Fruit fly (Drosophila melanogaster) whole organism, embryonic: ENCODE data around the gene CG32187.

Source experiments
- CG10321 ChIP-seq: fragments of 200-800 bp; sonication (Bioruptor generic); IDR thresholded peaks from 2 replicates; pipeline ENCODE4 v1.3.6; 2022; ENCODE audit warnings: missing biosample characterization, missing genetic modification characterization
- CG11085 ChIP-seq: fragments of 200-800 bp; sonication (Bioruptor generic); IDR thresholded peaks from 2 replicates; pipeline ENCODE4 v1.3.6; 2022; ENCODE audit warnings: missing biosample characterization, missing genetic modification characterization
- CG11247 ChIP-seq: fragments of 200-800 bp; sonication (Bioruptor generic); IDR thresholded peaks from 2 replicates; pipeline ENCODE4 v1.3.6; 2022; ENCODE audit warnings: missing biosample characterization, missing genetic modification characterization
- CG12155 ChIP-seq: fragments of 200-800 bp; sonication (Bioruptor generic); optimal IDR thresholded peaks from 3 replicates; lab custom pipeline; 2016; ENCODE audit warnings: missing biosample characterization, missing genetic modification characterization
- CG1233 ChIP-seq: fragments of 200-800 bp; sonication (Bioruptor generic); optimal IDR thresholded peaks from 4 replicates; lab custom pipeline; 2018; ENCODE audit warnings: missing biosample characterization, mild to moderate bottlenecking, missing genetic modification characterization
- CG13287 ChIP-seq: fragments of 200-800 bp; sonication (Bioruptor generic); IDR thresholded peaks from 2 replicates; pipeline ENCODE4 v1.3.6; 2022; ENCODE audit warnings: missing biosample characterization, missing genetic modification characterization; ENCODE audit not compliant: partially characterized antibody
- CG15073 ChIP-seq: fragments of 200-800 bp; sonication (Bioruptor generic); optimal IDR thresholded peaks from 2 replicates; lab custom pipeline; 2016; ENCODE audit warnings: missing biosample characterization, missing genetic modification characterization
- CG15514 ChIP-seq: fragments of 200-800 bp; sonication (Bioruptor generic); optimal IDR thresholded peaks from 3 replicates; lab custom pipeline; 2017; ENCODE audit warnings: missing biosample characterization, missing genetic modification characterization, mild to moderate bottlenecking, moderate library complexity, missing genetic modification reagents
- CG15601 ChIP-seq: fragments of 200-800 bp; sonication (Bioruptor generic); optimal IDR thresholded peaks from 3 replicates; lab custom pipeline; 2019; ENCODE audit warnings: missing biosample characterization, mild to moderate bottlenecking, missing genetic modification characterization, moderate library complexity
- CG1647 ChIP-seq: fragments of 200-800 bp; sonication (Bioruptor generic); optimal IDR thresholded peaks from 3 replicates; lab custom pipeline; 2016; ENCODE audit warnings: missing biosample characterization, missing genetic modification characterization
- CG31365 ChIP-seq: fragments of 200-800 bp; sonication (Bioruptor generic); optimal IDR thresholded peaks from 2 replicates; lab custom pipeline; 2018; ENCODE audit warnings: missing biosample characterization, mild to moderate bottlenecking, missing genetic modification characterization
- CG3281 ChIP-seq: fragments of 200-800 bp; sonication (Bioruptor generic); optimal IDR thresholded peaks from 3 replicates; lab custom pipeline; 2017; ENCODE audit warnings: missing biosample characterization, mild to moderate bottlenecking, missing genetic modification characterization
- CG33557 ChIP-seq: fragments of 200-800 bp; sonication (Bioruptor generic); optimal IDR thresholded peaks from 2 replicates; lab custom pipeline; 2019; ENCODE audit warnings: missing biosample characterization, mild to moderate bottlenecking, missing genetic modification characterization, moderate library complexity
- CG3407 ChIP-seq: fragments of 200-800 bp; sonication (Bioruptor generic); optimal IDR thresholded peaks from 2 replicates; lab custom pipeline; 2018; ENCODE audit warnings: missing biosample characterization, mild to moderate bottlenecking, missing genetic modification characterization
- CG3838 ChIP-seq: fragments of 200-800 bp; sonication (Bioruptor generic); optimal IDR thresholded peaks from 3 replicates; lab custom pipeline; 2016; ENCODE audit warnings: missing biosample characterization, missing genetic modification characterization
- CG3995 ChIP-seq: fragments of 200-800 bp; sonication (Bioruptor generic); optimal IDR thresholded peaks from 3 replicates; lab custom pipeline; 2016; ENCODE audit warnings: missing biosample characterization, missing genetic modification characterization
- CG4424 ChIP-seq: fragments of 200-800 bp; sonication (Bioruptor generic); optimal IDR thresholded peaks from 3 replicates; lab custom pipeline; 2016; ENCODE audit warnings: missing biosample characterization, missing genetic modification characterization
- CG6272 ChIP-seq: fragments of 200-800 bp; sonication (Bioruptor generic); IDR thresholded peaks from 2 replicates; pipeline ENCODE4 v1.3.6; 2022; ENCODE audit warnings: missing biosample characterization, missing genetic modification characterization
- CG6854 ChIP-seq: fragments of 200-800 bp; sonication (Bioruptor generic); optimal IDR thresholded peaks from 3 replicates; lab custom pipeline; 2017; ENCODE audit warnings: missing biosample characterization, mild to moderate bottlenecking, missing genetic modification characterization
- CG8944 ChIP-seq: fragments of 200-800 bp; sonication (Bioruptor generic); optimal IDR thresholded peaks from 3 replicates; lab custom pipeline; 2016; ENCODE audit warnings: missing biosample characterization, missing genetic modification characterization
- CTCF ChIP-seq: fragments of 200-800 bp; sonication (Bioruptor generic); optimal IDR thresholded peaks from 2 replicates; lab custom pipeline; 2017; ENCODE audit warnings: missing biosample characterization, mild to moderate bottlenecking, missing genetic modification characterization, moderate library complexity
- CkIIα-i1 ChIP-seq: fragments of 200-800 bp; sonication (Bioruptor generic); IDR thresholded peaks from 2 replicates; pipeline ENCODE4 v1.3.6; 2022; ENCODE audit warnings: missing biosample characterization, missing genetic modification characterization
- CoRest ChIP-seq: fragments of 200-800 bp; sonication (Bioruptor generic); optimal IDR thresholded peaks from 3 replicates; lab custom pipeline; 2018; ENCODE audit warnings: missing biosample characterization, mild to moderate bottlenecking, missing genetic modification characterization, moderate library complexity
- CrebB ChIP-seq: fragments of 200-800 bp; sonication (Bioruptor generic); optimal IDR thresholded peaks from 3 replicates; lab custom pipeline; 2018; ENCODE audit warnings: missing biosample characterization, mild to moderate bottlenecking, missing genetic modification characterization
- Dip2 ChIP-seq: fragments of 200-800 bp; sonication (Bioruptor generic); IDR thresholded peaks from 2 replicates; pipeline ENCODE4 v1.3.6; 2022; ENCODE audit warnings: missing biosample characterization, missing genetic modification characterization
- Dip3 ChIP-seq: fragments of 200-800 bp; sonication (Bioruptor generic); optimal IDR thresholded peaks from 3 replicates; lab custom pipeline; 2016; ENCODE audit warnings: missing biosample characterization, missing genetic modification characterization
- E2f2 ChIP-seq: fragments of 200-800 bp; sonication (Bioruptor generic); IDR thresholded peaks from 2 replicates; pipeline ENCODE4 v1.3.6; 2022; ENCODE audit warnings: missing biosample characterization, missing genetic modification characterization
- Elba2 ChIP-seq: fragments of 200-800 bp; sonication (Bioruptor generic); optimal IDR thresholded peaks from 3 replicates; lab custom pipeline; 2016; ENCODE audit warnings: missing biosample characterization, missing genetic modification characterization
- Mad ChIP-seq: fragments of 200-800 bp; sonication (Bioruptor generic); optimal IDR thresholded peaks from 2 replicates; lab custom pipeline; 2016; ENCODE audit warnings: missing biosample characterization, missing genetic modification characterization
- Med ChIP-seq: fragments of 200-800 bp; sonication (Bioruptor generic); peaks from one replicate; lab custom pipeline; 2016; ENCODE audit warnings: missing biosample characterization, missing genetic modification characterization, mild to moderate bottlenecking, inconsistent platforms, moderate library complexity
- NK7.1 ChIP-seq: fragments of 200-800 bp; sonication (Bioruptor generic); optimal IDR thresholded peaks from 3 replicates; lab custom pipeline; 2016; ENCODE audit warnings: missing biosample characterization, missing genetic modification characterization
- Nf-YA ChIP-seq: fragments of 200-800 bp; sonication (Bioruptor generic); IDR thresholded peaks from 2 replicates; pipeline ENCODE4 v1.3.6; 2022; ENCODE audit warnings: missing biosample characterization, missing genetic modification characterization
- Side ChIP-seq: fragments of 200-800 bp; sonication (Bioruptor generic); optimal IDR thresholded peaks from 2 replicates; lab custom pipeline; 2016; ENCODE audit warnings: missing biosample characterization, missing genetic modification characterization
- Usf ChIP-seq: fragments of 200-800 bp; sonication (Bioruptor generic); optimal IDR thresholded peaks from 2 replicates; lab custom pipeline; 2017; ENCODE audit warnings: missing genotype, missing biosample characterization, missing genetic modification characterization
- btn ChIP-seq: fragments of 200-800 bp; sonication (Bioruptor generic); optimal IDR thresholded peaks from 2 replicates; lab custom pipeline; 2016; ENCODE audit warnings: missing biosample characterization, missing genetic modification characterization
- disco-r ChIP-seq: fragments of 200-800 bp; sonication (Bioruptor generic); optimal IDR thresholded peaks from 2 replicates; lab custom pipeline; 2016; ENCODE audit warnings: missing biosample characterization, missing genetic modification characterization
- ham ChIP-seq: fragments of 200-800 bp; sonication (Bioruptor generic); IDR thresholded peaks from 2 replicates; pipeline ENCODE4 v1.3.6; 2022; ENCODE audit warnings: missing biosample characterization, missing genetic modification characterization
- knrl ChIP-seq: fragments of 200-800 bp; sonication (Bioruptor generic); IDR thresholded peaks from 3 replicates; pipeline ENCODE4 v1.3.6; 2022; ENCODE audit warnings: missing biosample characterization, missing genetic modification characterization; ENCODE audit not compliant: partially characterized antibody
- nau ChIP-seq: fragments of 200-800 bp; sonication (Bioruptor generic); optimal IDR thresholded peaks from 3 replicates; lab custom pipeline; 2017; ENCODE audit warnings: missing biosample characterization, mild to moderate bottlenecking, missing genetic modification characterization, missing genetic modification reagents
- nerfin-2 ChIP-seq: fragments of 200-800 bp; sonication (Bioruptor generic); IDR thresholded peaks from 2 replicates; pipeline ENCODE4 v1.3.6; 2022; ENCODE audit warnings: missing biosample characterization, missing genetic modification characterization; ENCODE audit not compliant: partially characterized antibody
- phol ChIP-seq: fragments of 200-800 bp; sonication (Bioruptor generic); optimal IDR thresholded peaks from 3 replicates; lab custom pipeline; 2018; ENCODE audit warnings: missing biosample characterization, mild to moderate bottlenecking, missing genetic modification characterization, moderate library complexity
- prd ChIP-seq, 3 experiments: fragments of >200 bp in 2 of 3; fragments of 200-800 bp in 1 of 3; sonication (Bioruptor generic) in 1 of 3; optimal IDR thresholded peaks in 2 of 3; IDR thresholded peaks in 1 of 3; 2 replicates in 2 of 3; 3 replicates in 1 of 3; pipeline versions ENCODE4 v1.3.6 to Lab custom; 2017 to 2022; ENCODE audit warnings: missing biosample characterization in 1 of 3, missing genetic modification characterization in 1 of 3
- pzg ChIP-seq: fragments of 200-800 bp; sonication (Bioruptor generic); optimal IDR thresholded peaks from 3 replicates; lab custom pipeline; 2018; ENCODE audit warnings: missing biosample characterization, mild to moderate bottlenecking, missing genetic modification characterization, moderate library complexity
- ranshi ChIP-seq: fragments of 200-800 bp; sonication (Bioruptor generic); IDR thresholded peaks from 2 replicates; pipeline ENCODE4 v1.3.6; 2022; ENCODE audit warnings: missing biosample characterization, missing genetic modification characterization
- repo ChIP-seq: fragments of 200-800 bp; sonication (Bioruptor generic); optimal IDR thresholded peaks from 2 replicates; lab custom pipeline; 2016; ENCODE audit warnings: missing biosample characterization, missing genetic modification characterization
- run ChIP-seq: fragments of 200-800 bp; sonication (Bioruptor generic); optimal IDR thresholded peaks from 3 replicates; lab custom pipeline; 2018; ENCODE audit warnings: missing biosample characterization, mild to moderate bottlenecking, missing genetic modification characterization
- stwl ChIP-seq: fragments of 200-800 bp; sonication (Bioruptor generic); optimal IDR thresholded peaks from 3 replicates; lab custom pipeline; 2018; ENCODE audit warnings: missing biosample characterization, mild to moderate bottlenecking, missing genetic modification characterization, moderate library complexity
- wdn ChIP-seq: fragments of 200-800 bp; sonication (Bioruptor generic); IDR thresholded peaks from 2 replicates; pipeline ENCODE4 v1.3.6; 2022; ENCODE audit warnings: missing biosample characterization, missing genetic modification characterization
- zen ChIP-seq: fragments of 200-800 bp; sonication (Bioruptor generic); optimal IDR thresholded peaks from 3 replicates; lab custom pipeline; 2018; ENCODE audit warnings: missing biosample characterization, mild to moderate bottlenecking, missing genetic modification characterization, moderate library complexity

Gene CG32187

dm6 chr3L:17757156-17758083 is 48.7 kb downstream of the CG32187 start (continued):
- TF ChIP-seq CkIIα-i1 = no peak
- TF ChIP-seq Nf-YA (GFP tag; lab: Robert Waterston, UW) = no peak; the same call in 1 of the 2 replicates
- peak; percentile 45 for TF ChIP-seq Mad (GFP tag; lab: Kevin White, UChicago)
- TF ChIP-seq CG15073 (GFP tag; lab: Kevin White, UChicago) = no peak
- TF ChIP-seq CG33557 (GFP tag; lab: Kevin White, UChicago) = peak; percentile 90
- peak; percentile 69 for TF ChIP-seq CG1233 (GFP tag; lab: Kevin White, UChicago)
- no peak for TF ChIP-seq ham (GFP tag; lab: Robert Waterston, UW)
- TF ChIP-seq btn (GFP tag; lab: Kevin White, UChicago) = peak; percentile 40
- TF ChIP-seq CG12155 (GFP tag; lab: Kevin White, UChicago) = peak; percentile 31
- peak; percentile 38 for TF ChIP-seq disco-r (GFP tag; lab: Kevin White, UChicago)
- TF ChIP-seq CrebB (tag; lab: Kevin White, UChicago) = no peak
- TF ChIP-seq stwl (tag; lab: Kevin White, UChicago) = peak; percentile 21
- TF ChIP-seq Med (GFP tag; lab: Kevin White, UChicago) = peak; percentile 75
- TF ChIP-seq CG1647 (GFP tag; lab: Kevin White, UChicago) = peak; percentile 24
- no peak for TF ChIP-seq CG13287 (GFP tag; lab: Robert Waterston, UW)
- peak; percentile 52 for TF ChIP-seq CTCF (GFP tag; lab: Kevin White, UChicago)
- peak; percentile 49 for TF ChIP-seq CG6854
- peak; percentile 54 for TF ChIP-seq CG8944 (GFP tag; lab: Kevin White, UChicago)
- TF ChIP-seq repo (GFP tag; lab: Kevin White, UChicago) = peak; percentile 39
- no peak for TF ChIP-seq CG3995 (GFP tag; lab: Kevin White, UChicago)
- no peak for TF ChIP-seq wdn (GFP tag; lab: Robert Waterston, UW)
- TF ChIP-seq CoRest (tag; lab: Kevin White, UChicago) = peak; percentile 88
- TF ChIP-seq CG15514 (GFP tag; lab: Kevin White, UChicago) = peak; percentile 7
- TF ChIP-seq Dip3 (GFP tag; lab: Kevin White, UChicago) = no peak
- TF ChIP-seq CG3281 (GFP tag; lab: Kevin White, UChicago) = peak; percentile 53
- peak; percentile 75 for TF ChIP-seq nau (GFP tag; lab: Kevin White, UChicago)
- peak; percentile 35 for TF ChIP-seq NK7.1 (GFP tag; lab: Kevin White, UChicago)
- TF ChIP-seq zen (tag; lab: Kevin White, UChicago) = peak; percentile 72
- TF ChIP-seq CG4424 (GFP tag; lab: Kevin White, UChicago) = peak; percentile 90
- peak; percentile 82 for TF ChIP-seq CG15601 (tag; lab: Kevin White, UChicago)
- TF ChIP-seq CG6272 (GFP tag; lab: Robert Waterston, UW) = no peak
- TF ChIP-seq CG11085 (GFP tag; lab: Robert Waterston, UW) = no peak
- peak; percentile 74 for TF ChIP-seq Usf (GFP tag; lab: Kevin White, UChicago)
- peak; percentile 38 for TF ChIP-seq CG3838 (GFP tag; lab: Kevin White, UChicago)
- TF ChIP-seq pzg (GFP tag; lab: Kevin White, UChicago) = no peak
- peak; percentile 84 for TF ChIP-seq CG3407
- TF ChIP-seq E2f2 (GFP tag; lab: Robert Waterston, UW) = peak; percentile 51; the same call in 1 of the 2 replicates
- TF ChIP-seq Side = peak; percentile 52
- no peak for TF ChIP-seq knrl (GFP tag; lab: Robert Waterston, UW)
- peak; percentile 92 for TF ChIP-seq phol (tag; lab: Kevin White, UChicago)
- TF ChIP-seq nerfin-2 (GFP tag; lab: Robert Waterston, UW) = no peak
- peak; percentile 67 for TF ChIP-seq run (tag; lab: Kevin White, UChicago)
- 0 out of 2 replicates have a peak, but pooled peaks have one; percentile 23 for TF ChIP-seq CG11247
- TF ChIP-seq ranshi (GFP tag; lab: Robert Waterston, UW) = peak; percentile 26; the same call in 1 of the 2 replicates
- TF ChIP-seq Elba2 (GFP tag; lab: Kevin White, UChicago) = no peak
- no peak for TF ChIP-seq prd (optimal IDR thresholded peaks at IDR 0.05; lab: Kevin White, UChicago)
- TF ChIP-seq prd (GFP tag; IDR thresholded peaks at IDR 0.05; lab: Robert Waterston, UW) = peak; percentile 75
- TF ChIP-seq CG31365 (tag; lab: Kevin White, UChicago) = no peak
- no peak for TF ChIP-seq CG10321
- TF ChIP-seq Dip2 (GFP tag; lab: Robert Waterston, UW) = no peak
